Worm (Caenorhabditis elegans): ENCODE results near the gene lgc-21.
A peak's percentile ranks its signal among the peaks of the same experiment; 100 is the strongest.

Gene lgc-21

DNA sequence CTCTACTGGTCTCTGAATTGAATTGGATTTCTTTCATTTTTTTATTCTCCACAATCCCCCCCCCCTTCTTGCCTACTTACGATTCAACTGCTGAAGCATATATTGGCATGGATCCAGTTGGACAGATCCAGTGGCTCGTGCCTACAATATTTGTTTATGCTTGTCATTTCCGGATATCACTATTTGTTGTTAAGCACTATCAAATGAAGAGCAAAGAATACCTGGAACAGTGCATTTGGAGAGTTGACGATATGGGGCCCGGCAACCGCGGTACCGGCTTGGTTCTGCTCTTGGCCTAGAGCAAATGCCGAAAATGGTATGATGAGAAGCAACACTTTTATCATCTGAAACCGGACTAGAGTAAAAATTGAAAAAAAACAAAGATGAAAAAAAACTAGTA, at the start of gene lgc-21:
lgc-21 (minus strand) TSS at position 344 of the 400 bp plus-strand sequence.
- TF ChIP-seq tlp-1 (tag; optimal IDR thresholded peaks at IDR 0.05), result no peak
- no peak for TF ChIP-seq unc-130 (tag; optimal IDR thresholded peaks at IDR 0.05)
- no peak for TF ChIP-seq fkh-8 (tag; optimal IDR thresholded peaks at IDR 0.05)
- no peak for TF ChIP-seq efl-3 (GFP tag; optimal IDR thresholded peaks at IDR 0.05)
- TF ChIP-seq irx-1 (tag; optimal IDR thresholded peaks at IDR 0.05), result no peak
- TF ChIP-seq nhr-19 (GFP tag; conservative IDR thresholded peaks at IDR 0.05), result no peak
- TF ChIP-seq lin-14 (GFP tag; optimal IDR thresholded peaks at IDR 0.05), result no peak
- TF ChIP-seq lin-35 (GFP tag; optimal IDR thresholded peaks at IDR 0.05), result no peak
- TF ChIP-seq aha-1 (tag; optimal IDR thresholded peaks at IDR 0.05), result no peak
- TF ChIP-seq C16A3.4 (tag; optimal IDR thresholded peaks at IDR 0.05), result no peak
- TF ChIP-seq ets-5 (GFP tag; IDR thresholded peaks at IDR 0.05), result no peak
- no peak for TF ChIP-seq mdl-1 (tag; optimal IDR thresholded peaks at IDR 0.05)
- TF ChIP-seq nhr-47 (tag; optimal IDR thresholded peaks at IDR 0.05), result no peak
- TF ChIP-seq lin-13 (GFP tag; optimal IDR thresholded peaks at IDR 0.05), result no peak
- TF ChIP-seq dpl-1 (GFP tag; optimal IDR thresholded peaks at IDR 0.05), result no peak

DNA sequence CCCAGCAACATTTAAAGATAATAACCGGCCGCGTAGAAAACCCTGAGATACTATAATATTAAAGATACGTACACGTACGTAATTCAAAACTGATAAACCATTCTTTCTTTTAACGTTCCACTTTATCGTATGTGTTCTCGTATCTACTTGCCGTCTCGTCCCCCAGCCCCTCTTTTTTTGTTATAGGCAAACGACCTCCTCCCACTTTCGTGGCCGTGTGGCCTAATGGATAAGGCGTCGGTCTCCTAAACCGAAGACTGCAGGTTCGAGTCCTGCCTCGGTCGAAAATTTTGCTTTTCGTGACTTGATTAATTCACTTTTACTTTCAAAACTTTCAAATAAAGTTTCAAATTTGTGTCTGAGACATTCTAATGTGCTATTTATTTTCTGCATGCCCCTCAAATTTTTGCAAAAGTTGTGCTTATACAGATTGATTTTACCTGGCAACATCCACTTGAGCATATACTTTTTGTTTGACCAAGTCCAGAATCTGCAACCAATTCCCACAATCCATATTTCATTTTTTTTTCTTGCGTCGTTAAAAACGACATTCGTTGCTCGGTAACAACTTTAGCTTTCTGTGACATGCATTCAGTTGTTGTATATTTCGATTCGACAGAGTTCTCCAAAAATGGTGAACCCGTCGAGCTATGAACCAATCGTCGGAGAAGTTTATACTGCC, 47.8 kb upstream of the lgc-21 start, which contains the start of gene F28H6.7:
F28H6.7 (plus strand) TSS at position 632 of the 682 bp plus-strand sequence.
- peak; percentile 36 for TF ChIP-seq elt-2 (tag; optimal IDR thresholded peaks at IDR 0.05)
- no peak for TF ChIP-seq efl-1 (optimal IDR thresholded peaks at IDR 0.05)
- no peak for TF ChIP-seq efl-1 (GFP tag; optimal IDR thresholded peaks at IDR 0.05 in 1 of 2)
- peak; percentile 23 for TF ChIP-seq C16A3.4 (tag; optimal IDR thresholded peaks at IDR 0.05)
- peak in 2 of 3 experiments; percentile 4 to 15 for TF ChIP-seq dpl-1 (GFP tag; optimal IDR thresholded peaks at IDR 0.05)
- TF ChIP-seq xbp-1 (tag; optimal IDR thresholded peaks at IDR 0.05), result peak; percentile 24
- peak; percentile 44 for TF ChIP-seq blmp-1 (tag; optimal IDR thresholded peaks at IDR 0.05)
- no peak for TF ChIP-seq ztf-4 (tag; optimal IDR thresholded peaks at IDR 0.05)
- TF ChIP-seq ceh-8 (GFP tag; optimal IDR thresholded peaks at IDR 0.05), result no peak
- no peak for TF ChIP-seq nhr-237 (tag; optimal IDR thresholded peaks at IDR 0.05)
- no peak for TF ChIP-seq alr-1 (tag; optimal IDR thresholded peaks at IDR 0.05; ENCODE audit: borderline replicate concordance)
- no peak for TF ChIP-seq lin-15B (tag; optimal IDR thresholded peaks at IDR 0.05)
- TF ChIP-seq nhr-76 (tag; optimal IDR thresholded peaks at IDR 0.05), result no peak
- TF ChIP-seq ceh-82 (tag; optimal IDR thresholded peaks at IDR 0.05), result no peak
- peak; percentile 64 for TF ChIP-seq snu-23 (GFP tag; optimal IDR thresholded peaks at IDR 0.05)
- no peak for TF ChIP-seq lin-14 (GFP tag; optimal IDR thresholded peaks at IDR 0.05)
- no peak for TF ChIP-seq C34B4.2 (tag; optimal IDR thresholded peaks at IDR 0.05)
- peak; percentile 51 for TF ChIP-seq nhr-90 (tag; optimal IDR thresholded peaks at IDR 0.05; ENCODE audit: poor library complexity)
- peak; percentile 9 for TF ChIP-seq fos-1 (tag; optimal IDR thresholded peaks at IDR 0.05)
- peak; percentile 39 for TF ChIP-seq rnt-1 (tag; optimal IDR thresholded peaks at IDR 0.05)
- peak; percentile 34; the same call in 1 of the 2 replicates for TF ChIP-seq nhr-19 (GFP tag; conservative IDR thresholded peaks at IDR 0.05)
- peak in 1 of 2 experiments; percentile 8 for TF ChIP-seq ztf-11 (tag; optimal IDR thresholded peaks at IDR 0.05)
- no peak for TF ChIP-seq mep-1 (tag; optimal IDR thresholded peaks at IDR 0.05)
- TF ChIP-seq aly-2 (tag; optimal IDR thresholded peaks at IDR 0.05), result no peak
- no peak for TF ChIP-seq lin-39 (tag; optimal IDR thresholded peaks at IDR 0.05)
- peak; percentile 27 for TF ChIP-seq swsn-7 (tag; optimal IDR thresholded peaks at IDR 0.05)
- no peak for TF ChIP-seq irx-1 (tag; optimal IDR thresholded peaks at IDR 0.05)
- TF ChIP-seq pag-3 (tag; optimal IDR thresholded peaks at IDR 0.05; ENCODE audit: borderline replicate concordance, insufficient read depth), result no peak
- no peak for TF ChIP-seq unc-98 (GFP tag; IDR thresholded peaks at IDR 0.05)
- TF ChIP-seq fkh-10 (GFP tag; optimal IDR thresholded peaks at IDR 0.05), result peak; percentile 10
- peak; percentile 41 for TF ChIP-seq nhr-20 (tag; optimal IDR thresholded peaks at IDR 0.05)
- TF ChIP-seq unc-30 (tag; optimal IDR thresholded peaks at IDR 0.05), result no peak
- TF ChIP-seq fkh-8 (tag; optimal IDR thresholded peaks at IDR 0.05), result no peak
- TF ChIP-seq nhr-71 (tag; optimal IDR thresholded peaks at IDR 0.05), result peak; percentile 49
- TF ChIP-seq dsc-1 (tag; optimal IDR thresholded peaks at IDR 0.05), result peak; percentile 43
- no peak for TF ChIP-seq snpc-4 (tag; optimal IDR thresholded peaks at IDR 0.05)
- TF ChIP-seq egl-13 (tag; optimal IDR thresholded peaks at IDR 0.05), result no peak
- TF ChIP-seq mdl-1 (tag; optimal IDR thresholded peaks at IDR 0.05), result peak in 1 of 2 experiments; percentile 16
- peak; percentile 29 for TF ChIP-seq tbx-2 (tag; optimal IDR thresholded peaks at IDR 0.05)
- peak; percentile 13; the same call in 1 of the 2 replicates for TF ChIP-seq grh-1 (GFP tag; IDR thresholded peaks at IDR 0.05)
- no peak for TF ChIP-seq ceh-90 (tag; optimal IDR thresholded peaks at IDR 0.05)
- no peak for TF ChIP-seq unc-130 (tag; optimal IDR thresholded peaks at IDR 0.05)
- no peak for TF ChIP-seq aha-1 (tag; optimal IDR thresholded peaks at IDR 0.05)
